Worm (Caenorhabditis elegans) whole organism, young adult: ENCODE measurements around the gene frm-3.

Experiments used
- B0035.1 ChIP-seq: sonication (generic microtip); optimal IDR thresholded peaks from 2 replicates; lab custom pipeline; 2016; ENCODE audit warnings: missing genetic modification characterization, mild to moderate bottlenecking, missing compliant biosample characterization, missing genotype, missing genetic modification reagents
- B0261.1 ChIP-seq: sonication (generic microtip); optimal IDR thresholded peaks from 2 replicates; lab custom pipeline; 2016; ENCODE audit warnings: mild to moderate bottlenecking, missing genetic modification characterization, moderate library complexity, missing compliant biosample characterization
- C17E4.6 ChIP-seq: fragments of 200-800 bp; sonication (Bioruptor generic); IDR thresholded peaks from 2 replicates; pipeline ENCODE4 v1.3.6; 2022; ENCODE audit warnings: missing genetic modification reagents, missing genetic modification characterization, missing compliant biosample characterization
- F22D6.2 ChIP-seq: sonication (generic microtip); optimal IDR thresholded peaks from 2 replicates; lab custom pipeline; 2016; ENCODE audit warnings: mild to moderate bottlenecking, missing genetic modification characterization, missing compliant biosample characterization
- F33H1.4 ChIP-seq: fragments of 200-800 bp; sonication (Bioruptor generic); IDR thresholded peaks from 2 replicates; pipeline ENCODE4 v1.3.6; 2022; ENCODE audit warnings: missing genetic modification reagents, missing genetic modification characterization, missing compliant biosample characterization
- F57A8.1 ChIP-seq: fragments of 200-800 bp; sonication (Bioruptor generic); optimal IDR thresholded peaks from 2 replicates; lab custom pipeline; 2018; ENCODE audit warnings: mild to moderate bottlenecking, missing genetic modification characterization, moderate library complexity, missing compliant biosample characterization
- F57C9.4 ChIP-seq: sonication (generic microtip); optimal IDR thresholded peaks from 2 replicates; lab custom pipeline; 2017; ENCODE audit warnings: mild to moderate bottlenecking, missing genetic modification characterization, missing compliant biosample characterization
- T07F8.4 ChIP-seq: sonication (generic microtip); optimal IDR thresholded peaks from 2 replicates; lab custom pipeline; 2016; ENCODE audit warnings: mild to moderate bottlenecking, missing genetic modification characterization, moderate library complexity, missing compliant biosample characterization
- Y67H2A.10 ChIP-seq: fragments of 200-800 bp; sonication (Bioruptor generic); conservative IDR thresholded peaks from 2 replicates; pipeline ENCODE4 v1.3.6; 2022; ENCODE audit warnings: missing genetic modification reagents, missing genetic modification characterization, missing compliant biosample characterization
- akir-1 ChIP-seq: fragments of 200-800 bp; sonication (Bioruptor generic); optimal IDR thresholded peaks from 2 replicates; lab custom pipeline; 2018; ENCODE audit warnings: mild to moderate bottlenecking, missing genetic modification characterization, moderate library complexity, missing compliant biosample characterization
- attf-3 ChIP-seq: fragments of 200-800 bp; sonication (Bioruptor generic); conservative IDR thresholded peaks from 2 replicates; pipeline ENCODE4 v1.3.6; 2022; ENCODE audit warnings: missing genetic modification reagents, missing genetic modification characterization, missing compliant biosample characterization
- attf-5 ChIP-seq: fragments of 200-800 bp; sonication (Bioruptor generic); optimal IDR thresholded peaks from 2 replicates; lab custom pipeline; 2018; ENCODE audit warnings: mild to moderate bottlenecking, missing genetic modification characterization, missing compliant biosample characterization
- attf-6 ChIP-seq: fragments of 200-800 bp; sonication (Bioruptor generic); IDR thresholded peaks from 2 replicates; pipeline ENCODE4 v1.3.6; 2022; ENCODE audit warnings: missing genetic modification reagents, missing genetic modification characterization, missing compliant biosample characterization
- bed-2 ChIP-seq: fragments of 200-800 bp; sonication (Bioruptor generic); IDR thresholded peaks from 2 replicates; pipeline ENCODE4 v1.3.6; 2022; ENCODE audit warnings: missing genetic modification reagents, missing genetic modification characterization, missing compliant biosample characterization
- ceh-40 ChIP-seq: fragments of 200-800 bp; sonication (Bioruptor generic); IDR thresholded peaks from 2 replicates; pipeline ENCODE4 v1.3.6; 2022; ENCODE audit warnings: missing genetic modification characterization, missing compliant biosample characterization
- ceh-58 ChIP-seq: fragments of 200-800 bp; sonication (Bioruptor generic); IDR thresholded peaks from 2 replicates; pipeline ENCODE4 v1.3.6; 2022; ENCODE audit warnings: missing genetic modification characterization, missing compliant biosample characterization
- chd-7 ChIP-seq: sonication (generic microtip); optimal IDR thresholded peaks from 2 replicates; lab custom pipeline; 2016; ENCODE audit warnings: mild to moderate bottlenecking, missing genetic modification characterization, moderate library complexity, missing compliant biosample characterization
- dox-1 ChIP-seq: fragments of 200-800 bp; sonication (Bioruptor generic); IDR thresholded peaks from 2 replicates; pipeline ENCODE4 v1.3.6; 2022; ENCODE audit warnings: missing genetic modification reagents, missing genetic modification characterization, missing compliant biosample characterization
- dpl-1 ChIP-seq: fragments of 150-350 bp; optimal IDR thresholded peaks from 2 replicates; lab custom pipeline; 2014; ENCODE audit warnings: missing biosample characterization, missing genetic modification reagents, missing genetic modification characterization
- egl-18 ChIP-seq: fragments of 200-800 bp; sonication (Bioruptor generic); IDR thresholded peaks from 2 replicates; pipeline ENCODE4 v1.3.6; 2022; ENCODE audit warnings: missing genetic modification reagents, missing genetic modification characterization, missing compliant biosample characterization
- egrh-3 ChIP-seq: fragments of 200-800 bp; sonication (Bioruptor generic); IDR thresholded peaks from 2 replicates; pipeline ENCODE4 v1.3.6; 2022; ENCODE audit warnings: missing genetic modification reagents, missing genetic modification characterization, missing compliant biosample characterization
- ets-4 ChIP-seq: fragments of 200-800 bp; sonication (Bioruptor generic); optimal IDR thresholded peaks from 2 replicates; lab custom pipeline; 2018; ENCODE audit warnings: mild to moderate bottlenecking, missing genetic modification characterization, missing compliant biosample characterization
- hmg-1.2 ChIP-seq: fragments of 200-800 bp; sonication (Bioruptor generic); IDR thresholded peaks from 2 replicates; pipeline ENCODE4 v1.3.6; 2022; ENCODE audit warnings: missing genetic modification reagents, missing genetic modification characterization, missing compliant biosample characterization
- lag-1 ChIP-seq: fragments of 200-800 bp; sonication (Bioruptor generic); IDR thresholded peaks from 2 replicates; pipeline ENCODE4 v1.3.6; 2022; ENCODE audit warnings: missing genetic modification reagents, missing genetic modification characterization, missing compliant biosample characterization
- let-607 ChIP-seq, 2 experiments: fragments of 200-800 bp in 1 of 2; sonication (Bioruptor generic) in 1 of 2; sonication (generic microtip) in 1 of 2; optimal IDR thresholded peaks; 2 replicates each; lab custom pipeline; 2016 to 2018; ENCODE audit warnings: mild to moderate bottlenecking in 2 of 2, missing compliant biosample characterization in 2 of 2, missing genetic modification characterization in 2 of 2, moderate library complexity in 2 of 2, missing genotype in 1 of 2
- lin-35 ChIP-seq, 3 experiments: fragments of 150-350 bp in 2 of 3; sonication (generic microtip) in 1 of 3; optimal IDR thresholded peaks; 2 replicates each; lab custom pipeline; 2014 to 2018; ENCODE audit warnings: missing biosample characterization in 3 of 3, missing genetic modification characterization in 3 of 3, missing genetic modification reagents in 3 of 3
- madf-3 ChIP-seq: fragments of 200-800 bp; sonication (Bioruptor generic); IDR thresholded peaks from 2 replicates; pipeline ENCODE4 v1.3.6; 2022; ENCODE audit warnings: missing genetic modification reagents, missing genetic modification characterization, missing compliant biosample characterization
- mel-28 ChIP-seq: sonication (generic microtip); optimal IDR thresholded peaks from 2 replicates; lab custom pipeline; 2016; ENCODE audit warnings: borderline replicate concordance, mild to moderate bottlenecking, missing genetic modification characterization, missing compliant biosample characterization
- nfya-1 ChIP-seq: sonication (generic microtip); optimal IDR thresholded peaks from 2 replicates; lab custom pipeline; 2017; ENCODE audit warnings: antibody characterized with exemption, missing compliant biosample characterization, missing genetic modification characterization, borderline replicate concordance; ENCODE audit not compliant: insufficient read depth
- nhr-179 ChIP-seq: sonication (generic microtip); optimal IDR thresholded peaks from 2 replicates; lab custom pipeline; 2016; ENCODE audit warnings: mild to moderate bottlenecking, missing genetic modification characterization, missing compliant biosample characterization
- nhr-27 ChIP-seq: fragments of 200-800 bp; sonication (Bioruptor generic); optimal IDR thresholded peaks from 2 replicates; lab custom pipeline; 2018; ENCODE audit warnings: mild to moderate bottlenecking, missing genetic modification characterization, moderate library complexity, missing compliant biosample characterization
- nhr-80 ChIP-seq: sonication (generic microtip); optimal IDR thresholded peaks from 2 replicates; lab custom pipeline; 2016; ENCODE audit warnings: missing genetic modification characterization, missing compliant biosample characterization
- pbrm-1 ChIP-seq: fragments of 200-800 bp; sonication (Bioruptor generic); IDR thresholded peaks from 2 replicates; pipeline ENCODE4 v1.3.6; 2022; ENCODE audit warnings: missing genetic modification reagents, missing genetic modification characterization, missing compliant biosample characterization
- pha-4 ChIP-seq: fragments of 150-350 bp; sonication (generic microtip); optimal IDR thresholded peaks from 2 replicates; lab custom pipeline; 2014; ENCODE audit warnings: missing biosample characterization, missing genetic modification reagents, missing genetic modification characterization
- rcor-1 ChIP-seq: fragments of 200-800 bp; sonication (Bioruptor generic); IDR thresholded peaks from 2 replicates; pipeline ENCODE4 v1.3.6; 2022; ENCODE audit warnings: missing genetic modification reagents, missing genetic modification characterization, missing compliant biosample characterization
- repo-1 ChIP-seq: sonication (generic microtip); optimal IDR thresholded peaks from 2 replicates; lab custom pipeline; 2017; ENCODE audit warnings: mild to moderate bottlenecking, missing genetic modification characterization, missing compliant biosample characterization
- snpc-1.1 ChIP-seq: sonication (generic microtip); optimal IDR thresholded peaks from 2 replicates; lab custom pipeline; 2017; ENCODE audit warnings: missing genetic modification characterization, mild to moderate bottlenecking, missing compliant biosample characterization, antibody characterized with exemption, moderate library complexity, missing genotype, missing genetic modification reagents; ENCODE audit not compliant: insufficient read depth
- snpc-4 ChIP-seq, 5 experiments: fragments of 150-350 bp in 1 of 5; sonication (generic microtip) in 4 of 5; optimal IDR thresholded peaks; 2 replicates each; lab custom pipeline; 2014 to 2018; ENCODE audit warnings: missing genetic modification characterization in 5 of 5, missing biosample characterization in 3 of 5, antibody characterized with exemption in 2 of 5, mild to moderate bottlenecking in 2 of 5, missing compliant biosample characterization in 2 of 5, missing genotype in 2 of 5, moderate library complexity in 2 of 5, missing genetic modification reagents in 1 of 5
- sptf-2 ChIP-seq: fragments of 200-800 bp; sonication (Bioruptor generic); optimal IDR thresholded peaks from 2 replicates; lab custom pipeline; 2018; ENCODE audit warnings: mild to moderate bottlenecking, missing genetic modification characterization, missing compliant biosample characterization
- ztf-3 ChIP-seq: fragments of 200-800 bp; sonication (Bioruptor generic); optimal IDR thresholded peaks from 2 replicates; lab custom pipeline; 2018; ENCODE audit warnings: mild to moderate bottlenecking, missing genetic modification characterization, missing compliant biosample characterization
- ztf-6 ChIP-seq: fragments of 200-800 bp; sonication (Bioruptor generic); IDR thresholded peaks from 2 replicates; pipeline ENCODE4 v1.3.6; 2022; ENCODE audit warnings: missing genetic modification reagents, missing genetic modification characterization, missing compliant biosample characterization

Gene frm-3

ce11 chrX:11605766-11606490 is 33.6 kb downstream of the frm-3 start (continued):
- TF ChIP-seq egrh-3 (GFP tag; lab: Robert Waterston, UW) (peak; percentile 80), akir-1 (GFP tag; lab: Kevin White, UChicago) (no peak), nhr-80 (tag; lab: Kevin White, UChicago) (peak; percentile 95), madf-3 (peak; percentile 54; the same call in 1 of the 2 replicates), ceh-40 (GFP tag; lab: Robert Waterston, UW) (no peak), nhr-27 (tag; lab: Kevin White, UChicago) (no peak), pbrm-1 (GFP tag; lab: Robert Waterston, UW) (peak; percentile 95), hmg-1.2 (peak; percentile 79), F33H1.4 (GFP tag; lab: Robert Waterston, UW) (peak; percentile 7; the same call in 1 of the 2 replicates), attf-3 (0 out of 2 replicates have a peak, but pooled peaks have one; percentile 26), mel-28 (tag; lab: Kevin White, UChicago) (peak; percentile 72), B0035.1 (tag; lab: Kevin White, UChicago) (peak; percentile 92), C17E4.6 (GFP tag; lab: Robert Waterston, UW) (peak; percentile 40; the same call in 1 of the 2 replicates), egl-18 (GFP tag; lab: Robert Waterston, UW) (0 out of 2 replicates have a peak, but pooled peaks have one; percentile 72), attf-6 (GFP tag; lab: Robert Waterston, UW) (no peak), T07F8.4 (tag; lab: Kevin White, UChicago) (peak; percentile 23), bed-2 (GFP tag; lab: Robert Waterston, UW) (no peak), nhr-179 (tag; lab: Kevin White, UChicago) (no peak), lag-1 (GFP tag; lab: Robert Waterston, UW) (no peak), Y67H2A.10 (peak; percentile 78; the same call in 1 of the 2 replicates), sptf-2 (GFP tag; lab: Kevin White, UChicago) (no peak), B0261.1 (tag; lab: Kevin White, UChicago) (peak; percentile 48), ztf-6 (peak; percentile 82), lin-35 (GFP tag; optimal IDR thresholded peaks at IDR 0.05; lab: Kevin White, UChicago) (peak in 2 of 3 experiments; percentile 62 to 75), F57C9.4 (tag; lab: Kevin White, UChicago) (peak; percentile 77), F57A8.1 (GFP tag; lab: Kevin White, UChicago) (peak; percentile 68), chd-7 (tag; lab: Kevin White, UChicago) (peak; percentile 97), snpc-1.1 (no peak), attf-5 (GFP tag; lab: Kevin White, UChicago) (peak; percentile 96), dpl-1 (GFP tag; lab: Kevin White, UChicago) (peak; percentile 41), rcor-1 (GFP tag; lab: Robert Waterston, UW) (no peak), let-607 (tag; optimal IDR thresholded peaks at IDR 0.05; lab: Kevin White, UChicago) (peak; percentile 86 to 87), dox-1 (GFP tag; lab: Robert Waterston, UW) (peak; percentile 94), repo-1 (tag; lab: Kevin White, UChicago) (peak; percentile 95), ceh-58 (GFP tag; lab: Robert Waterston, UW) (no peak)

DNA sequence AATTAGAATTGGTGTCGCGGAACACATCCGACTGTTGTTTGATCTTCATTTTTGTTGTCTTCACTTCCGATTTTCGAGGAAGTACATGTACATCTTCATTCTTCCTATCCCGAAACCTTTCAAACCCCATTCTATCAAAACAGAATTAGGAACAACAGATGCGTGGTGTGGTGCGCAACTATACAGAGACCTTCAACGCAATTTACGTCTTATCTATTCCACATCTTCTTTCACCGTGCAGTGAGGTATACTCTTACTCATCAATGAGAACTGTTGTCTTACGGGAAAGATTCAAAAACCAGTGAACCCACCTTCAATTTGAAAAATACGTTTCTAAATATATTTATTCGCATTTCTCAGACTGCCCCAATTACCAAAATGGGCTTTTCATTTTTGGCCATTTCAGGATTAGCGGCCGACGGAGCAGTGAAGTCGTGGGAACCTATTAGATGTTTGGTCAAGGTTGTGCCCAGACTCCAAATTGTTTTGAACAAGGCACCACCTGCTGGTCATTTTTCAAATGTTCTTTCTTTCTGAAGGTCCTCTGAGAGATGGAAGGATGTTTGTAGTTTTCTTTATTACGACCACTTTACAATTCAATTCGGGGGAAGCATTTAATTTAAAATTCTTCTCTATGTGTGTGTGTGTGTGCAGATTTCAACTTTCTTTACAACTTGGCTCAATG is 34.7 kb downstream of the frm-3 start:
- TF ChIP-seq akir-1 (GFP tag; lab: Kevin White, UChicago) (no peak), snpc-4 (GFP tag; optimal IDR thresholded peaks at IDR 0.05; lab: Kevin White, UChicago) (no peak), snpc-4 (tag; optimal IDR thresholded peaks at IDR 0.05; lab: Kevin White, UChicago) (no peak), attf-6 (GFP tag; lab: Robert Waterston, UW) (no peak), ets-4 (no peak), nfya-1 (no peak), nhr-27 (tag; lab: Kevin White, UChicago) (no peak), F22D6.2 (tag; lab: Kevin White, UChicago) (no peak), ztf-3 (GFP tag; lab: Kevin White, UChicago) (no peak), pha-4 (tag; lab: Kevin White, UChicago) (no peak)
